Fruit fly (Drosophila melanogaster) whole organism, pupa: ENCODE results near the gene beat-IV.

Experiments
- CG17806 ChIP-seq: fragments of 200-800 bp; sonication (Bioruptor generic); optimal IDR thresholded peaks from 2 replicates; lab custom pipeline; 2018; ENCODE audit warnings: missing biosample characterization, mild to moderate bottlenecking, missing genetic modification characterization, moderate library complexity
- CG34367 ChIP-seq: fragments of 200-800 bp; sonication (Bioruptor generic); optimal IDR thresholded peaks from 2 replicates; lab custom pipeline; 2018; ENCODE audit warnings: missing biosample characterization, mild to moderate bottlenecking, missing genetic modification characterization
- D1 ChIP-seq: fragments of 200-800 bp; sonication (Bioruptor generic); optimal IDR thresholded peaks from 2 replicates; lab custom pipeline; 2018; ENCODE audit warnings: missing biosample characterization, mild to moderate bottlenecking, missing genetic modification characterization, moderate library complexity
- EcR ChIP-seq: fragments of 200-800 bp; sonication (Bioruptor generic); optimal IDR thresholded peaks from 3 replicates; lab custom pipeline; 2019; ENCODE audit warnings: missing biosample characterization, missing genetic modification characterization, mild to moderate bottlenecking, moderate library complexity, missing genetic modification reagents
- Pif1B ChIP-seq: fragments of 200-800 bp; sonication (Bioruptor generic); optimal IDR thresholded peaks from 3 replicates; lab custom pipeline; 2016; ENCODE audit warnings: missing biosample characterization, missing genetic modification characterization
- gl ChIP-seq: fragments of 200-800 bp; sonication (Bioruptor generic); optimal IDR thresholded peaks from 2 replicates; lab custom pipeline; 2018; ENCODE audit warnings: missing biosample characterization, mild to moderate bottlenecking, missing genetic modification characterization

DNA sequence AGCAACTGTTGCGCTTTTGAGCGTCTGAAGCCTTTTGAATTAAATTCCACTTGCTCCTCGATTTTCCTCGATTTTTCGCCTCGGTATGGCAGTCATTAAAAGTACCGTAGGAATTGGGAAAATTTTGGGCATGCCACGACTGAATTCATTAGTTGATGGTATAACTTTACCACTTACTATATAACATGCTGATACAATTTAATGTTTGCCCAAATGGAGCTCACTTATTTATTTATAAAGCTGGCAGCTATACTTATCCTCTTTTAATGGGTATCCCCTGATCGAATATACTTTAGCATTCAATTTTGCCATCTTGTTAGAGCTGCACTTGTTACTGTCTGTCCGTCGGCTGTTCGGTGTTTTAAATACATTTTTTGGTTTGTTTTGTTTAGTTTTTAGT, 29.8 kb upstream of the beat-IV start:
- TF ChIP-seq D1 (tag; lab: Kevin White, UChicago) (no peak), CG34367 (tag; lab: Kevin White, UChicago) (no peak), CG17806 (tag; lab: Kevin White, UChicago) (no peak), EcR (GFP tag; lab: Kevin White, UChicago) (no peak), Pif1B (GFP tag; lab: Kevin White, UChicago) (no peak), gl (tag; lab: Kevin White, UChicago) (no peak)
